Fruit fly (Drosophila melanogaster) whole organism, embryonic: ENCODE measurements around the gene hll.

Experiments used
- CG13624 ChIP-seq: fragments of 200-800 bp; sonication (Bioruptor generic); optimal IDR thresholded peaks from 2 replicates; lab custom pipeline; 2016; ENCODE audit warnings: missing biosample characterization, missing genetic modification characterization
- CG14667 ChIP-seq: fragments of 200-800 bp; sonication (Bioruptor generic); IDR thresholded peaks from 2 replicates; pipeline ENCODE4 v1.3.6; 2022; ENCODE audit warnings: missing biosample characterization, missing genetic modification characterization
- chif ChIP-seq, 2 experiments: fragments of 200-800 bp; sonication (Bioruptor generic); optimal IDR thresholded peaks; 3 replicates each; lab custom pipeline; 2016; ENCODE audit warnings: missing biosample characterization in 2 of 2, missing genetic modification characterization in 2 of 2
- dmrt11E ChIP-seq: fragments of 200-800 bp; sonication (Bioruptor generic); optimal IDR thresholded peaks from 3 replicates; lab custom pipeline; 2018; ENCODE audit warnings: missing biosample characterization, mild to moderate bottlenecking, missing genetic modification characterization, moderate library complexity
- vnd ChIP-seq: fragments of 200-800 bp; sonication (Bioruptor generic); IDR thresholded peaks from 3 replicates; pipeline ENCODE4 v1.3.6; 2022; ENCODE audit warnings: missing biosample characterization, missing genetic modification characterization; ENCODE audit not compliant: partially characterized antibody

DNA sequence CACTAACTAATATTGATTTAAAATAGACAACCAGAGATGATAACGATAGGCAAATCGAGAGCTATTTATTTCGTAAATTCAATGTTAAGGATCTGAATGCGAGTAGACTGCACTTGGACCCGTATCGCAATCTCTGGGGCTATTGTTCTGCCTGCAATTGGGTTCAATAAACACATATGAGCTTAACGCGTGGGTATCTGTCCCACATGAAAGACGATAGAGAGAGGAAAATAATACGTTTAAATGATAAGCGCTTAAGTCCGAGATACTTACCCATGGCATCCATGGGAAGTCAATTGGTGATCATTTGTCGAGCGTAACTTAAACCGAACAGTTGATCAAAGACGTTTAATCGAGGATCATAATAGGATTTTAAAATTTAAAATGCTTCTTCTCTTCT is 47.0 kb upstream of the hll start, which contains the start of gene NimC2:
- TF ChIP-seq CG13624 (no peak), CG14667 (no peak), vnd (GFP tag; lab: Robert Waterston, UW) (no peak), chif (GFP tag; optimal IDR thresholded peaks at IDR 0.05; lab: Kevin White, UChicago) (no peak), dmrt11E (tag; lab: Kevin White, UChicago) (no peak)
